Fruit fly (Drosophila melanogaster) whole organism, embryonic: ENCODE results near the gene kri.

Experiments used
- Aef1 ChIP-seq: fragments of 200-800 bp; sonication (Bioruptor generic); IDR thresholded peaks from 3 replicates; pipeline ENCODE4 v1.3.6; 2022; ENCODE audit warnings: missing biosample characterization, missing genetic modification characterization
- B-H1 ChIP-seq: fragments of 200-800 bp; sonication (Bioruptor generic); IDR thresholded peaks from 3 replicates; pipeline ENCODE4 v1.3.6; 2022; ENCODE audit warnings: missing biosample characterization, missing genetic modification characterization
- CG10462 ChIP-seq: fragments of 200-800 bp; sonication (Bioruptor generic); optimal IDR thresholded peaks from 2 replicates; lab custom pipeline; 2016; ENCODE audit warnings: missing biosample characterization, missing genetic modification characterization
- CG11247 ChIP-seq: fragments of 200-800 bp; sonication (Bioruptor generic); IDR thresholded peaks from 2 replicates; pipeline ENCODE4 v1.3.6; 2022; ENCODE audit warnings: missing biosample characterization, missing genetic modification characterization
- CG12236 ChIP-seq: fragments of 200-800 bp; sonication (Bioruptor generic); optimal IDR thresholded peaks from 2 replicates; lab custom pipeline; 2016; ENCODE audit warnings: missing biosample characterization, missing genetic modification characterization
- CG12299 ChIP-seq: fragments of 200-800 bp; sonication (Bioruptor generic); optimal IDR thresholded peaks from 2 replicates; lab custom pipeline; 2018; ENCODE audit warnings: missing biosample characterization, mild to moderate bottlenecking, missing genetic modification characterization
- CG12659 ChIP-seq: fragments of 200-800 bp; sonication (Bioruptor generic); optimal IDR thresholded peaks from 3 replicates; lab custom pipeline; 2017; ENCODE audit warnings: mild to moderate bottlenecking, missing biosample characterization, missing genetic modification reagents, missing genetic modification characterization
- CG13287 ChIP-seq: fragments of 200-800 bp; sonication (Bioruptor generic); IDR thresholded peaks from 2 replicates; pipeline ENCODE4 v1.3.6; 2022; ENCODE audit warnings: missing biosample characterization, missing genetic modification characterization; ENCODE audit not compliant: partially characterized antibody
- CG14710 ChIP-seq: fragments of 200-800 bp; sonication (Bioruptor generic); optimal IDR thresholded peaks from 3 replicates; lab custom pipeline; 2019; ENCODE audit warnings: missing biosample characterization, mild to moderate bottlenecking, missing genetic modification characterization, moderate library complexity
- CG17568 ChIP-seq: fragments of 200-800 bp; sonication (Bioruptor generic); optimal IDR thresholded peaks from 2 replicates; lab custom pipeline; 2018; ENCODE audit warnings: missing biosample characterization, mild to moderate bottlenecking, missing genetic modification characterization, moderate library complexity
- CG1792 ChIP-seq: fragments of 200-800 bp; sonication (Bioruptor generic); optimal IDR thresholded peaks from 2 replicates; lab custom pipeline; 2016; ENCODE audit warnings: missing biosample characterization, missing genetic modification characterization
- CG18764 ChIP-seq: fragments of 200-800 bp; sonication (Bioruptor generic); optimal IDR thresholded peaks from 3 replicates; lab custom pipeline; 2016; ENCODE audit warnings: missing biosample characterization, missing genetic modification characterization
- CG2116 ChIP-seq: fragments of 200-800 bp; sonication (Bioruptor generic); optimal IDR thresholded peaks from 3 replicates; lab custom pipeline; 2018; ENCODE audit warnings: missing biosample characterization, mild to moderate bottlenecking, missing genetic modification characterization
- CG2129 ChIP-seq: fragments of 200-800 bp; sonication (Bioruptor generic); IDR thresholded peaks from 2 replicates; pipeline ENCODE4 v1.3.6; 2022; ENCODE audit warnings: missing biosample characterization, missing genetic modification characterization; ENCODE audit not compliant: partially characterized antibody
- CG30403 ChIP-seq: fragments of 200-800 bp; sonication (Bioruptor generic); optimal IDR thresholded peaks from 3 replicates; lab custom pipeline; 2016; ENCODE audit warnings: missing biosample characterization, missing genetic modification characterization
- CG3065 ChIP-seq: fragments of 200-800 bp; sonication (Bioruptor generic); optimal IDR thresholded peaks from 2 replicates; lab custom pipeline; 2016; ENCODE audit warnings: missing biosample characterization, missing genetic modification characterization
- CG31388 ChIP-seq: fragments of 200-800 bp; sonication (Bioruptor generic); optimal IDR thresholded peaks from 2 replicates; lab custom pipeline; 2016; ENCODE audit warnings: missing biosample characterization, missing genetic modification characterization
- CG6765 ChIP-seq: fragments of 200-800 bp; sonication (Bioruptor generic); optimal IDR thresholded peaks from 3 replicates; lab custom pipeline; 2017; ENCODE audit warnings: missing biosample characterization, mild to moderate bottlenecking, missing genetic modification characterization
- CG6791 ChIP-seq: fragments of 200-800 bp; sonication (Bioruptor generic); IDR thresholded peaks from 3 replicates; pipeline ENCODE4 v1.3.6; 2022; ENCODE audit warnings: missing biosample characterization, missing genetic modification characterization; ENCODE audit not compliant: partially characterized antibody
- CG7556 ChIP-seq: fragments of 200-800 bp; sonication (Bioruptor generic); optimal IDR thresholded peaks from 2 replicates; lab custom pipeline; 2017; ENCODE audit warnings: missing biosample characterization, mild to moderate bottlenecking, missing genetic modification characterization
- CG8359 ChIP-seq: fragments of 200-800 bp; sonication (Bioruptor generic); optimal IDR thresholded peaks from 2 replicates; lab custom pipeline; 2017; ENCODE audit warnings: missing biosample characterization, mild to moderate bottlenecking, missing genetic modification characterization, borderline replicate concordance
- CG9797 ChIP-seq: fragments of 200-800 bp; sonication (Bioruptor generic); optimal IDR thresholded peaks from 3 replicates; lab custom pipeline; 2018; ENCODE audit warnings: missing biosample characterization, mild to moderate bottlenecking, missing genetic modification characterization
- Dp ChIP-seq: fragments of 200-800 bp; sonication (Bioruptor generic); optimal IDR thresholded peaks from 2 replicates; lab custom pipeline; 2018; ENCODE audit warnings: missing biosample characterization, mild to moderate bottlenecking, missing genetic modification characterization, moderate library complexity
- Ets65A ChIP-seq: fragments of 200-800 bp; sonication (Bioruptor generic); peaks from one replicate; lab custom pipeline; 2016; ENCODE audit warnings: missing biosample characterization, missing genetic modification characterization
- Fer1 ChIP-seq: fragments of 200-800 bp; sonication (Bioruptor generic); optimal IDR thresholded peaks from 2 replicates; lab custom pipeline; 2017; ENCODE audit warnings: missing biosample characterization, mild to moderate bottlenecking, missing genetic modification characterization
- Hmr ChIP-seq: fragments of 200-800 bp; sonication (Bioruptor generic); optimal IDR thresholded peaks from 3 replicates; lab custom pipeline; 2017; ENCODE audit warnings: mild to moderate bottlenecking, missing biosample characterization, missing genetic modification reagents, missing genetic modification characterization
- Jarid2 ChIP-seq: fragments of 200-800 bp; sonication (Bioruptor generic); optimal IDR thresholded peaks from 3 replicates; lab custom pipeline; 2017; ENCODE audit warnings: mild to moderate bottlenecking, missing biosample characterization, missing genetic modification reagents, missing genetic modification characterization
- MESR4 ChIP-seq: fragments of 200-800 bp; sonication (Bioruptor generic); optimal IDR thresholded peaks from 2 replicates; lab custom pipeline; 2018; ENCODE audit warnings: missing biosample characterization, mild to moderate bottlenecking, missing genetic modification characterization, moderate library complexity
- YL-1 ChIP-seq: fragments of 200-800 bp; sonication (Bioruptor generic); optimal IDR thresholded peaks from 3 replicates; lab custom pipeline; 2017; ENCODE audit warnings: missing biosample characterization, mild to moderate bottlenecking, missing genetic modification characterization
- ase ChIP-seq: fragments of 200-800 bp; sonication (Bioruptor generic); IDR thresholded peaks from 3 replicates; pipeline ENCODE4 v1.3.6; 2022; ENCODE audit warnings: missing biosample characterization, missing genetic modification characterization
- bowl ChIP-seq: fragments of 200-800 bp; sonication (Bioruptor generic); IDR thresholded peaks from 2 replicates; pipeline ENCODE4 v1.3.6; 2022; ENCODE audit warnings: missing biosample characterization, missing genetic modification characterization
- crc ChIP-seq: fragments of 200-800 bp; sonication (Bioruptor generic); optimal IDR thresholded peaks from 2 replicates; lab custom pipeline; 2016; ENCODE audit warnings: missing biosample characterization, missing genetic modification characterization
- da ChIP-seq: fragments of 200-800 bp; sonication (Bioruptor generic); optimal IDR thresholded peaks from 2 replicates; lab custom pipeline; 2016; ENCODE audit warnings: missing biosample characterization, missing genetic modification characterization
- dm ChIP-seq: fragments of 200-800 bp; sonication (Bioruptor generic); optimal IDR thresholded peaks from 3 replicates; lab custom pipeline; 2016; ENCODE audit warnings: missing biosample characterization, missing genetic modification characterization
- dmrt11E ChIP-seq: fragments of 200-800 bp; sonication (Bioruptor generic); optimal IDR thresholded peaks from 3 replicates; lab custom pipeline; 2018; ENCODE audit warnings: missing biosample characterization, mild to moderate bottlenecking, missing genetic modification characterization, moderate library complexity
- eve ChIP-seq, 2 experiments: fragments of >200 bp; optimal IDR thresholded peaks; 2 replicates each; lab custom pipeline; 2017; ENCODE audit warnings: missing biosample characterization in 2 of 2, missing genetic modification characterization in 2 of 2
- ewg ChIP-seq: fragments of 200-800 bp; sonication (Bioruptor generic); optimal IDR thresholded peaks from 3 replicates; lab custom pipeline; 2017; ENCODE audit warnings: mild to moderate bottlenecking, missing biosample characterization, missing genetic modification reagents, missing genetic modification characterization
- exex ChIP-seq: fragments of 200-800 bp; sonication (Bioruptor generic); optimal IDR thresholded peaks from 4 replicates; lab custom pipeline; 2018; ENCODE audit warnings: missing biosample characterization, mild to moderate bottlenecking, missing genetic modification characterization, moderate library complexity
- gce ChIP-seq: fragments of 200-800 bp; sonication (Bioruptor generic); IDR thresholded peaks from 3 replicates; pipeline ENCODE4 v1.3.6; 2022; ENCODE audit warnings: missing biosample characterization, missing genetic modification characterization
- gfzf ChIP-seq: fragments of 200-800 bp; sonication (Bioruptor generic); optimal IDR thresholded peaks from 2 replicates; lab custom pipeline; 2016; ENCODE audit warnings: missing biosample characterization, mild to moderate bottlenecking, missing genetic modification characterization, moderate library complexity
- gro ChIP-seq: fragments of 200-800 bp; sonication (Bioruptor generic); optimal IDR thresholded peaks from 2 replicates; lab custom pipeline; 2016; ENCODE audit warnings: missing biosample characterization, missing genetic modification characterization
- nerfin-1 ChIP-seq: fragments of 200-800 bp; sonication (Bioruptor generic); optimal IDR thresholded peaks from 3 replicates; lab custom pipeline; 2019; ENCODE audit warnings: missing biosample characterization, mild to moderate bottlenecking, missing genetic modification characterization, moderate library complexity
- slbo ChIP-seq: fragments of 200-800 bp; sonication (Bioruptor generic); IDR thresholded peaks from 2 replicates; pipeline ENCODE4 v1.3.6; 2022; ENCODE audit warnings: missing biosample characterization, missing genetic modification characterization
- sob ChIP-seq: fragments of 200-800 bp; sonication (Bioruptor generic); IDR thresholded peaks from 2 replicates; pipeline ENCODE4 v1.3.6; 2022; ENCODE audit warnings: missing biosample characterization, missing genetic modification characterization
- sqz ChIP-seq: fragments of 200-800 bp; sonication (Bioruptor generic); optimal IDR thresholded peaks from 3 replicates; lab custom pipeline; 2018; ENCODE audit warnings: missing biosample characterization, mild to moderate bottlenecking, missing genetic modification characterization
- stwl ChIP-seq: fragments of 200-800 bp; sonication (Bioruptor generic); optimal IDR thresholded peaks from 3 replicates; lab custom pipeline; 2018; ENCODE audit warnings: missing biosample characterization, mild to moderate bottlenecking, missing genetic modification characterization, moderate library complexity

Gene kri

dm6 chr3L:5770817-5771425 lies 39.9 kb upstream of the kri start (continued):
- TF ChIP-seq sqz (GFP tag; lab: Kevin White, UChicago) (no peak), ase (GFP tag; lab: Robert Waterston, UW) (0 out of 3 replicates have a peak, but pooled peaks have one; percentile 18), gfzf (GFP tag; lab: Kevin White, UChicago) (peak; percentile 14), bowl (GFP tag; lab: Robert Waterston, UW) (no peak), CG1792 (GFP tag; lab: Kevin White, UChicago) (peak; percentile 77), dmrt11E (tag; lab: Kevin White, UChicago) (peak; percentile 80), CG12236 (GFP tag; lab: Kevin White, UChicago) (peak; percentile 76), CG11247 (GFP tag; lab: Robert Waterston, UW) (peak; percentile 68), gce (GFP tag; lab: Robert Waterston, UW) (0 out of 3 replicates have a peak, but pooled peaks have one; percentile 16), gro (GFP tag; lab: Kevin White, UChicago) (peak; percentile 90), B-H1 (peak; percentile 39; the same call in 2 of the 3 replicates), CG3065 (peak; percentile 44), CG18764 (GFP tag; lab: Kevin White, UChicago) (peak; percentile 60), Aef1 (GFP tag; lab: Robert Waterston, UW) (peak; percentile 56), CG14710 (tag; lab: Kevin White, UChicago) (peak; percentile 84), CG7556 (GFP tag; lab: Kevin White, UChicago) (peak; percentile 90), CG31388 (GFP tag; lab: Kevin White, UChicago) (peak; percentile 64)

dm6 chr3L:5774782-5775181 lies 36.0 kb upstream of the kri start:
- TF ChIP-seq ewg (GFP tag; lab: Kevin White, UChicago), result peak; percentile 16
- TF ChIP-seq CG6765 (GFP tag; lab: Kevin White, UChicago), result no peak
- TF ChIP-seq, all 482 proteins: peak for 1

dm6 chr3L:5777114-5777513 lies 33.7 kb upstream of the kri start, which contains the start of gene vito:
vito (minus strand) TSS chr3L:5777333.
- TF ChIP-seq crc (GFP tag; lab: Kevin White, UChicago) (no peak), sob (no peak), CG8359 (GFP tag; lab: Kevin White, UChicago) (no peak), Aef1 (GFP tag; lab: Robert Waterston, UW) (no peak), Fer1 (GFP tag; lab: Kevin White, UChicago) (no peak), da (GFP tag; lab: Kevin White, UChicago) (no peak), CG17568 (GFP tag; lab: Kevin White, UChicago) (no peak), gfzf (GFP tag; lab: Kevin White, UChicago) (peak; percentile 60), dm (GFP tag; lab: Kevin White, UChicago) (peak; percentile 70), MESR4 (GFP tag; lab: Kevin White, UChicago) (peak; percentile 18), Ets65A (no peak), CG30403 (GFP tag; lab: Kevin White, UChicago) (no peak), exex (tag; lab: Kevin White, UChicago) (no peak), CG2116 (GFP tag; lab: Kevin White, UChicago) (no peak), CG12659 (GFP tag; lab: Kevin White, UChicago) (no peak), CG13287 (GFP tag; lab: Robert Waterston, UW) (0 out of 2 replicates have a peak, but pooled peaks have one; percentile 14), CG2129 (no peak), CG9797 (peak; percentile 15), Jarid2 (GFP tag; lab: Kevin White, UChicago) (no peak), Dp (GFP tag; lab: Kevin White, UChicago) (peak; percentile 41), Hmr (GFP tag; lab: Kevin White, UChicago) (no peak), CG6791 (GFP tag; lab: Robert Waterston, UW) (no peak), stwl (tag; lab: Kevin White, UChicago) (peak; percentile 10), CG10462 (no peak), slbo (GFP tag; lab: Robert Waterston, UW) (no peak), CG12299 (tag; lab: Kevin White, UChicago) (no peak), YL-1 (GFP tag; lab: Kevin White, UChicago) (peak; percentile 28), CG31388 (GFP tag; lab: Kevin White, UChicago) (no peak), nerfin-1 (tag; lab: Kevin White, UChicago) (no peak), eve (GFP tag; optimal IDR thresholded peaks at IDR 0.05; lab: Kevin White, UChicago) (no peak)
